Worm (Caenorhabditis elegans): ENCODE measurements around the gene Y53F4B.24.
A peak's percentile ranks its signal among the peaks of the same experiment; 100 is the strongest.

The Y53F4B.24 gene

ce11 chrII:15119537-15120360, 14.5 kb downstream of the Y53F4B.24 start, which contains the start of gene arp-1 (continued):
- TF ChIP-seq mep-1 (tag; optimal IDR thresholded peaks at IDR 0.05) (peak; percentile 68), unc-39 (tag; optimal IDR thresholded peaks at IDR 0.05) (no peak), ZK546.5 (tag; optimal IDR thresholded peaks at IDR 0.05) (no peak), zag-1 (tag; optimal IDR thresholded peaks at IDR 0.05) (no peak), Y105C5A.15 (GFP tag; IDR thresholded peaks at IDR 0.05) (no peak), rbr-2 (tag; optimal IDR thresholded peaks at IDR 0.05) (peak; percentile 14), ctbp-1 (GFP tag; IDR thresholded peaks at IDR 0.05) (no peak), ztf-7 (tag; optimal IDR thresholded peaks at IDR 0.05) (no peak), jun-1 (tag; optimal IDR thresholded peaks at IDR 0.05) (no peak), nhr-102 (tag; optimal IDR thresholded peaks at IDR 0.05) (no peak), spr-3 (GFP tag; optimal IDR thresholded peaks at IDR 0.05) (peak; percentile 92), dpl-1 (GFP tag; optimal IDR thresholded peaks at IDR 0.05) (peak; percentile 57), Y48G9A.11 (GFP tag; IDR thresholded peaks at IDR 0.05) (peak; percentile 80), nhr-76 (tag; optimal IDR thresholded peaks at IDR 0.05) (no peak), daf-16 (GFP tag; optimal IDR thresholded peaks at IDR 0.05) (no peak), daf-16 (tag; optimal IDR thresholded peaks at IDR 0.05) (peak; percentile 9), hlh-30 (tag; optimal IDR thresholded peaks at IDR 0.05; ENCODE audit: insufficient read depth) (no peak), nhr-28 (tag; optimal IDR thresholded peaks at IDR 0.05) (peak; percentile 68), php-3 (GFP tag; IDR thresholded peaks at IDR 0.05) (no peak), snpc-4 (tag; optimal IDR thresholded peaks at IDR 0.05) (no peak), attf-4 (tag; optimal IDR thresholded peaks at IDR 0.05) (no peak), cey-2 (tag; optimal IDR thresholded peaks at IDR 0.05; ENCODE audit: borderline replicate concordance, insufficient read depth) (no peak), ces-1 (GFP tag; optimal IDR thresholded peaks at IDR 0.05) (no peak), T26A8.4 (GFP tag; IDR thresholded peaks at IDR 0.05) (0 out of 2 replicates have a peak, but pooled peaks have one; percentile 10), zip-11 (GFP tag; IDR thresholded peaks at IDR 0.05) (no peak), ceh-82 (tag; optimal IDR thresholded peaks at IDR 0.05) (no peak), fos-1 (tag; optimal IDR thresholded peaks at IDR 0.05) (no peak), ztf-11 (tag; optimal IDR thresholded peaks at IDR 0.05) (no peak), set-16 (GFP tag; IDR thresholded peaks at IDR 0.05) (no peak), ceh-32 (tag; optimal IDR thresholded peaks at IDR 0.05; ENCODE audit: poor library complexity) (no peak), dve-1 (tag; optimal IDR thresholded peaks at IDR 0.05; ENCODE audit: insufficient read depth) (peak; percentile 42), mxl-3 (GFP tag; optimal IDR thresholded peaks at IDR 0.05) (no peak), pqm-1 (tag; optimal IDR thresholded peaks at IDR 0.05) (no peak), madf-5 (GFP tag; IDR thresholded peaks at IDR 0.05) (no peak), nhr-42 (GFP tag; IDR thresholded peaks at IDR 0.05) (no peak), ama-1 (optimal IDR thresholded peaks at IDR 0.05) (no peak), spr-1 (tag; optimal IDR thresholded peaks at IDR 0.05) (peak; percentile 92), F10B5.3 (tag; optimal IDR thresholded peaks at IDR 0.05) (no peak), hif-1 (tag; optimal IDR thresholded peaks at IDR 0.05) (no peak), daf-8 (GFP tag; IDR thresholded peaks at IDR 0.05) (no peak), ceh-20 (GFP tag; IDR thresholded peaks at IDR 0.05) (no peak), mes-2 (tag; optimal IDR thresholded peaks at IDR 0.05; ENCODE audit: poor library complexity, severe bottlenecking) (peak; percentile 67), tag-97 (GFP tag; IDR thresholded peaks at IDR 0.05) (no peak), mxl-2 (GFP tag; conservative IDR thresholded peaks at IDR 0.05) (no peak), F37D6.2 (tag; optimal IDR thresholded peaks at IDR 0.05) (no peak), R02D3.7 (tag; optimal IDR thresholded peaks at IDR 0.05) (no peak), ceh-62 (tag; optimal IDR thresholded peaks at IDR 0.05) (no peak), lin-1 (GFP tag; IDR thresholded peaks at IDR 0.05) (no peak), nhr-48 (tag; optimal IDR thresholded peaks at IDR 0.05) (no peak), lin-13 (GFP tag; optimal IDR thresholded peaks at IDR 0.05) (peak; percentile 42), nhr-41 (GFP tag; IDR thresholded peaks at IDR 0.05) (no peak)

All from whole organism, L4 larva.